Fruit fly (Drosophila melanogaster): ENCODE measurements around the gene ham.

DNA sequence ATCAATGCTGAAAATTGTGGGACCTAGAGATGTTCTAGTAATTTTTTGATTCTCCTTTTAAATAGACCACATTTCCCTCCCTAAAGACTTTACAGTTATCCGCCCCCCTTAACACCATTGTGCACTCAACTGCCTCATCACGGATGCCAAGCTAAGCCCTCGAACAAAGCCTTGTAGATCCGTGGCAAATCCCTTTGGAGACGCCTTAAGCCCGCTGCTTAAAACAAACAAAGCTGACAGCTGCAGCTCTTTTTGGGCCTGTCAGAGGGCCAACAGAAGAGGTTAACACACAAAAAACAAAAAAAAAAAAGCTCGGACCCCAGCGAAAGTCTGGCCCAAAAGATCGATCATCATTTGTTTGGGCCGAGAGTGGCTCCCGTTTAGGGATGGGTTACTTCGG lies 24.9 kb downstream of the ham start:
- TF ChIP-seq CG1620 (GFP tag; optimal IDR thresholded peaks at IDR 0.05) (no peak), CG7101 (tag; optimal IDR thresholded peaks at IDR 0.05) (no peak), CG7045 (GFP tag; optimal IDR thresholded peaks at IDR 0.05) (no peak), CG33017 (tag; optimal IDR thresholded peaks at IDR 0.05) (no peak), pad (GFP tag; optimal IDR thresholded peaks at IDR 0.05) (no peak), bab1 (GFP tag; optimal IDR thresholded peaks at IDR 0.05) (no peak), toe (GFP tag; optimal IDR thresholded peaks at IDR 0.05) (no peak), tj (GFP tag; optimal IDR thresholded peaks at IDR 0.05) (no peak), ovo (GFP tag; optimal IDR thresholded peaks at IDR 0.05) (no peak), CG5204 (GFP tag; optimal IDR thresholded peaks at IDR 0.05) (no peak), cic (GFP tag; optimal IDR thresholded peaks at IDR 0.05) (no peak)
